Worm (Caenorhabditis elegans) whole organism, L4/young adult: ENCODE measurements around the gene gas-1.

Source experiments
- W03F9.2 ChIP-seq: fragments of 150-350 bp; optimal IDR thresholded peaks from 2 replicates; lab custom pipeline; 2014; ENCODE audit warnings: missing biosample characterization, missing genetic modification characterization
- dao-5 ChIP-seq: sonication (generic microtip); optimal IDR thresholded peaks from 2 replicates; lab custom pipeline; 2016; ENCODE audit warnings: missing genotype, missing genetic modification characterization, moderate library complexity, missing compliant biosample characterization
- him-1 ChIP-seq: sonication (generic microtip); optimal IDR thresholded peaks from 2 replicates; lab custom pipeline; 2016; ENCODE audit warnings: missing genotype, missing genetic modification reagents, missing genetic modification characterization, missing compliant biosample characterization

DNA sequence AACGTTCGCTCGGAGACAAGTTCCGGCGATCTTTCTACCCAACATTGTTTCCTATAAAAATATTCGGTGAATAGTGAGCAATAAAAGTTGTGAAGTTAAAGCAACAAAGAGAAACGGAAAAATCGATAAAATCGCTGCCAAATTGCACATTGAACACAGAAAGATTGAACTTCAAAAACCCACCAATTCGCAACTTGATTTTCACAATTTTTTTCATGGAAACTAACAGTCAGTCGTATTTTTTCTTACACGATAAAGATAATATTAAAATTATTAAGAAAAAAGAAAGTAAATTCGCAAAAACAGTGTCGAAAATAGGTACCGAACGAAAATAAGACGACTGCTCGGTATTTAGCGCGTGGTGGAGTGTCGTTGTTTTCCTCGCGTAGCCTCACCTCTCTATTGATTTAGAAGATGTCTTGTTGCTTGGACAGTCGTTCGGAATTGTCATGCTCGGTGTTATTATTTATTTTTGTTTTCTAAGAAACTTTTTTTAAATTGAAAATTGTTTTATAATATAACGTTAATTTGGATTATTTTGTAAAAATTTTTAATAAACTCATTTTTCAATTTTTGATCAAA lies at the start of gene gas-1:
- TF ChIP-seq him-1 (tag; lab: Kevin White, UChicago) (no peak), W03F9.2 (no peak), dao-5 (no peak)
